Fruit fly (Drosophila melanogaster) whole organism, embryonic: Measurements from ENCODE around the gene cysu.

Source experiments
- Abd-B ChIP-seq: fragments of 200-800 bp; sonication (Bioruptor generic); optimal IDR thresholded peaks from 2 replicates; lab custom pipeline; 2018; ENCODE audit warnings: missing biosample characterization, mild to moderate bottlenecking, missing genetic modification characterization, moderate library complexity
- Aef1 ChIP-seq: fragments of 200-800 bp; sonication (Bioruptor generic); IDR thresholded peaks from 3 replicates; pipeline ENCODE4 v1.3.6; 2022; ENCODE audit warnings: missing biosample characterization, missing genetic modification characterization
- Asciz ChIP-seq: fragments of 200-800 bp; sonication (Bioruptor generic); optimal IDR thresholded peaks from 2 replicates; lab custom pipeline; 2017; ENCODE audit warnings: missing biosample characterization, mild to moderate bottlenecking, missing genetic modification characterization, missing genetic modification reagents
- Blimp-1 ChIP-seq: fragments of 200-800 bp; sonication (Bioruptor generic); optimal IDR thresholded peaks from 3 replicates; lab custom pipeline; 2018; ENCODE audit warnings: missing biosample characterization, missing genetic modification characterization, mild to moderate bottlenecking, moderate library complexity, missing genetic modification reagents
- CG10366 ChIP-seq: fragments of 200-800 bp; sonication (Bioruptor generic); IDR thresholded peaks from 2 replicates; pipeline ENCODE4 v1.3.6; 2022; ENCODE audit warnings: missing biosample characterization, missing genetic modification characterization
- CG11560 ChIP-seq: fragments of 200-800 bp; sonication (Bioruptor generic); IDR thresholded peaks from 3 replicates; pipeline ENCODE4 v1.3.6; 2022; ENCODE audit warnings: missing biosample characterization, missing genetic modification characterization
- CG12236 ChIP-seq: fragments of 200-800 bp; sonication (Bioruptor generic); optimal IDR thresholded peaks from 2 replicates; lab custom pipeline; 2016; ENCODE audit warnings: missing biosample characterization, missing genetic modification characterization
- CG13123 ChIP-seq: fragments of 200-800 bp; sonication (Bioruptor generic); optimal IDR thresholded peaks from 2 replicates; lab custom pipeline; 2016; ENCODE audit warnings: missing biosample characterization, missing genetic modification characterization
- CG17328 ChIP-seq: fragments of 200-800 bp; sonication (Bioruptor generic); IDR thresholded peaks from 2 replicates; pipeline ENCODE4 v1.3.6; 2022; ENCODE audit warnings: missing biosample characterization, missing genetic modification characterization
- CG17912 ChIP-seq: fragments of 200-800 bp; sonication (Bioruptor generic); optimal IDR thresholded peaks from 2 replicates; lab custom pipeline; 2018; ENCODE audit warnings: missing biosample characterization, mild to moderate bottlenecking, missing genetic modification characterization
- CG32532 ChIP-seq: fragments of 200-800 bp; sonication (Bioruptor generic); IDR thresholded peaks from 2 replicates; pipeline ENCODE4 v1.3.6; 2022; ENCODE audit warnings: missing biosample characterization, missing genetic modification characterization
- CG4282 ChIP-seq: fragments of 200-800 bp; sonication (Bioruptor generic); optimal IDR thresholded peaks from 2 replicates; lab custom pipeline; 2016; ENCODE audit warnings: missing biosample characterization, missing genetic modification characterization
- CG4328 ChIP-seq: fragments of 200-800 bp; sonication (Bioruptor generic); optimal IDR thresholded peaks from 3 replicates; lab custom pipeline; 2017; ENCODE audit warnings: missing biosample characterization, missing genetic modification reagents, missing genetic modification characterization
- CG4617 ChIP-seq: fragments of 200-800 bp; sonication (Bioruptor generic); optimal IDR thresholded peaks from 3 replicates; lab custom pipeline; 2016; ENCODE audit warnings: missing biosample characterization, missing genetic modification characterization, borderline replicate concordance
- CG4730 ChIP-seq: fragments of 200-800 bp; sonication (Bioruptor generic); IDR thresholded peaks from 2 replicates; pipeline ENCODE4 v1.3.6; 2022; ENCODE audit warnings: missing biosample characterization, missing genetic modification characterization
- CG4854 ChIP-seq: fragments of 200-800 bp; sonication (Bioruptor generic); optimal IDR thresholded peaks from 2 replicates; lab custom pipeline; 2016; ENCODE audit warnings: missing biosample characterization, missing genetic modification characterization, inconsistent platforms
- CG7987 ChIP-seq: fragments of 200-800 bp; sonication (Bioruptor generic); optimal IDR thresholded peaks from 2 replicates; lab custom pipeline; 2018; ENCODE audit warnings: missing biosample characterization, mild to moderate bottlenecking, missing genetic modification characterization, moderate library complexity
- CG8924 ChIP-seq: fragments of 200-800 bp; optimal IDR thresholded peaks from 3 replicates; lab custom pipeline; 2019; ENCODE audit warnings: missing biosample characterization, mild to moderate bottlenecking, missing genetic modification characterization, moderate library complexity
- CG9797 ChIP-seq: fragments of 200-800 bp; sonication (Bioruptor generic); optimal IDR thresholded peaks from 3 replicates; lab custom pipeline; 2018; ENCODE audit warnings: missing biosample characterization, mild to moderate bottlenecking, missing genetic modification characterization
- Dip2 ChIP-seq: fragments of 200-800 bp; sonication (Bioruptor generic); IDR thresholded peaks from 2 replicates; pipeline ENCODE4 v1.3.6; 2022; ENCODE audit warnings: missing biosample characterization, missing genetic modification characterization
- Dp ChIP-seq: fragments of 200-800 bp; sonication (Bioruptor generic); optimal IDR thresholded peaks from 2 replicates; lab custom pipeline; 2018; ENCODE audit warnings: missing biosample characterization, mild to moderate bottlenecking, missing genetic modification characterization, moderate library complexity
- Ets65A ChIP-seq: fragments of 200-800 bp; sonication (Bioruptor generic); peaks from one replicate; lab custom pipeline; 2016; ENCODE audit warnings: missing biosample characterization, missing genetic modification characterization
- Fer2 ChIP-seq: fragments of 200-800 bp; sonication (Bioruptor generic); optimal IDR thresholded peaks from 2 replicates; lab custom pipeline; 2018; ENCODE audit warnings: missing biosample characterization, mild to moderate bottlenecking, missing genetic modification characterization, moderate library complexity
- GATAe ChIP-seq: fragments of 200-800 bp; sonication (Bioruptor generic); conservative IDR thresholded peaks from 2 replicates; pipeline ENCODE4 v1.3.6; 2022; ENCODE audit warnings: missing biosample characterization, missing genetic modification characterization
- Hmr ChIP-seq: fragments of 200-800 bp; sonication (Bioruptor generic); optimal IDR thresholded peaks from 3 replicates; lab custom pipeline; 2017; ENCODE audit warnings: mild to moderate bottlenecking, missing biosample characterization, missing genetic modification reagents, missing genetic modification characterization
- NC2β ChIP-seq: fragments of 200-800 bp; sonication (Bioruptor generic); optimal IDR thresholded peaks from 2 replicates; lab custom pipeline; 2016; ENCODE audit warnings: missing biosample characterization, missing genetic modification characterization
- Oli ChIP-seq: fragments of 200-800 bp; sonication (Bioruptor generic); optimal IDR thresholded peaks from 2 replicates; lab custom pipeline; 2018; ENCODE audit warnings: missing biosample characterization, mild to moderate bottlenecking, missing genetic modification characterization, moderate library complexity
- Sry-δ ChIP-seq: fragments of 200-800 bp; sonication (Bioruptor generic); optimal IDR thresholded peaks from 2 replicates; lab custom pipeline; 2016; ENCODE audit warnings: missing biosample characterization, missing genetic modification characterization
- bbx ChIP-seq: fragments of 200-800 bp; sonication (Bioruptor generic); IDR thresholded peaks from 2 replicates; pipeline ENCODE4 v1.3.6; 2022; ENCODE audit warnings: missing biosample characterization, missing genetic modification characterization; ENCODE audit not compliant: partially characterized antibody
- bsh ChIP-seq, 2 experiments: fragments of 200-800 bp; sonication (Bioruptor generic); optimal IDR thresholded peaks; 2 replicates each; lab custom pipeline; 2017 to 2018; ENCODE audit warnings: mild to moderate bottlenecking in 2 of 2, missing biosample characterization in 2 of 2, missing genetic modification characterization in 2 of 2, moderate library complexity in 1 of 2
- cas ChIP-seq: fragments of 200-800 bp; sonication (Bioruptor generic); IDR thresholded peaks from 2 replicates; pipeline ENCODE4 v1.3.6; 2022; ENCODE audit warnings: missing biosample characterization, missing genetic modification characterization
- caup ChIP-seq: fragments of 200-800 bp; sonication (Bioruptor generic); optimal IDR thresholded peaks from 3 replicates; lab custom pipeline; 2017; ENCODE audit warnings: missing biosample characterization, mild to moderate bottlenecking, missing genetic modification characterization, moderate library complexity; ENCODE audit not compliant: severe bottlenecking
- dysf ChIP-seq: fragments of 200-800 bp; sonication (Bioruptor generic); IDR thresholded peaks from 3 replicates; pipeline ENCODE4 v1.3.6; 2022; ENCODE audit warnings: missing biosample characterization, missing genetic modification characterization
- ewg ChIP-seq: fragments of 200-800 bp; sonication (Bioruptor generic); optimal IDR thresholded peaks from 3 replicates; lab custom pipeline; 2017; ENCODE audit warnings: mild to moderate bottlenecking, missing biosample characterization, missing genetic modification reagents, missing genetic modification characterization
- gt ChIP-seq: fragments of 200-800 bp; sonication (Bioruptor generic); IDR thresholded peaks from 2 replicates; pipeline ENCODE4 v1.3.6; 2022; ENCODE audit warnings: missing biosample characterization, missing genetic modification characterization
- ken ChIP-seq: fragments of 200-800 bp; sonication (Bioruptor generic); IDR thresholded peaks from 3 replicates; pipeline ENCODE4 v1.3.6; 2022; ENCODE audit warnings: missing biosample characterization, missing genetic modification characterization
- lab ChIP-seq: fragments of 200-800 bp; sonication (Bioruptor generic); optimal IDR thresholded peaks from 3 replicates; lab custom pipeline; 2017; ENCODE audit warnings: missing biosample characterization, missing genetic modification characterization, mild to moderate bottlenecking, moderate library complexity, missing genetic modification reagents
- lbe ChIP-seq: fragments of 200-800 bp; sonication (Bioruptor generic); optimal IDR thresholded peaks from 2 replicates; lab custom pipeline; 2016; ENCODE audit warnings: missing biosample characterization, mild to moderate bottlenecking, missing genetic modification characterization
- maf-S ChIP-seq: fragments of 200-800 bp; sonication (Bioruptor generic); optimal IDR thresholded peaks from 2 replicates; lab custom pipeline; 2016; ENCODE audit warnings: missing biosample characterization, missing genetic modification characterization
- nerfin-2 ChIP-seq: fragments of 200-800 bp; sonication (Bioruptor generic); IDR thresholded peaks from 2 replicates; pipeline ENCODE4 v1.3.6; 2022; ENCODE audit warnings: missing biosample characterization, missing genetic modification characterization; ENCODE audit not compliant: partially characterized antibody
- nom ChIP-seq: fragments of 200-800 bp; sonication (Bioruptor generic); optimal IDR thresholded peaks from 2 replicates; lab custom pipeline; 2017; ENCODE audit warnings: missing biosample characterization, missing genetic modification characterization, mild to moderate bottlenecking, moderate library complexity, missing genetic modification reagents
- pho ChIP-seq: fragments of 200-800 bp; sonication (Bioruptor generic); optimal IDR thresholded peaks from 2 replicates; lab custom pipeline; 2016; ENCODE audit warnings: missing biosample characterization, missing genetic modification characterization
- psq ChIP-seq: fragments of 200-800 bp; sonication (Bioruptor generic); optimal IDR thresholded peaks from 2 replicates; lab custom pipeline; 2017; ENCODE audit warnings: missing biosample characterization, missing genetic modification characterization
- pzg ChIP-seq: fragments of 200-800 bp; sonication (Bioruptor generic); optimal IDR thresholded peaks from 3 replicates; lab custom pipeline; 2018; ENCODE audit warnings: missing biosample characterization, mild to moderate bottlenecking, missing genetic modification characterization, moderate library complexity
- rib ChIP-seq: fragments of 200-800 bp; sonication (Bioruptor generic); IDR thresholded peaks from 2 replicates; pipeline ENCODE4 v1.3.6; 2022; ENCODE audit warnings: missing biosample characterization, missing genetic modification characterization
- salm ChIP-seq: fragments of 200-800 bp; sonication (Bioruptor generic); optimal IDR thresholded peaks from 2 replicates; lab custom pipeline; 2018; ENCODE audit warnings: missing biosample characterization, mild to moderate bottlenecking, missing genetic modification characterization
- sima ChIP-seq: fragments of 200-800 bp; sonication (Bioruptor generic); optimal IDR thresholded peaks from 2 replicates; lab custom pipeline; 2016; ENCODE audit warnings: missing biosample characterization, missing genetic modification characterization
- ttk ChIP-seq: fragments of 200-800 bp; sonication (Bioruptor generic); IDR thresholded peaks from 2 replicates; pipeline ENCODE4 v2.1.2; 2022; ENCODE audit warnings: missing biosample characterization, missing genetic modification characterization
- tx ChIP-seq: fragments of 200-800 bp; sonication (Bioruptor generic); optimal IDR thresholded peaks from 2 replicates; lab custom pipeline; 2016; ENCODE audit warnings: missing biosample characterization, missing genetic modification characterization
- zen ChIP-seq: fragments of 200-800 bp; sonication (Bioruptor generic); optimal IDR thresholded peaks from 3 replicates; lab custom pipeline; 2018; ENCODE audit warnings: missing biosample characterization, mild to moderate bottlenecking, missing genetic modification characterization, moderate library complexity

Gene cysu

dm6 chr3R:17401289-17401752 lies 24.2 kb upstream of the cysu start (continued):
- TF ChIP-seq psq (GFP tag; lab: Kevin White, UChicago): no peak
- TF ChIP-seq CG10366 (GFP tag; lab: Robert Waterston, UW): no peak; the same call in 1 of the 2 replicates
- no peak for TF ChIP-seq CG13123 (GFP tag; lab: Kevin White, UChicago)
- TF ChIP-seq CG17912 (GFP tag; lab: Kevin White, UChicago): no peak
- TF ChIP-seq Dip2: no peak
- TF ChIP-seq caup: peak; percentile 11
- TF ChIP-seq salm (tag; lab: Kevin White, UChicago): no peak
- no peak for TF ChIP-seq Ets65A (GFP tag; lab: Kevin White, UChicago)
- peak; percentile 14; the same call in 1 of the 2 replicates for TF ChIP-seq GATAe (GFP tag; lab: Robert Waterston, UW)
- peak; percentile 71 for TF ChIP-seq pho (GFP tag; lab: Kevin White, UChicago)
- TF ChIP-seq Asciz (GFP tag; lab: Kevin White, UChicago): no peak
- peak; percentile 79 for TF ChIP-seq CG4617 (GFP tag; lab: Kevin White, UChicago)
- no peak for TF ChIP-seq Blimp-1
- no peak for TF ChIP-seq nom (GFP tag; lab: Kevin White, UChicago)
- peak; percentile 46 for TF ChIP-seq CG4282 (GFP tag; lab: Kevin White, UChicago)
- TF ChIP-seq maf-S: peak; percentile 56
- TF ChIP-seq CG4328 (GFP tag; lab: Kevin White, UChicago): no peak
- TF ChIP-seq CG8924 (tag; lab: Kevin White, UChicago): peak; percentile 66
- TF ChIP-seq lab (GFP tag; lab: Kevin White, UChicago): peak; percentile 13
- TF ChIP-seq Abd-B (GFP tag; lab: Kevin White, UChicago): no peak
- no peak for TF ChIP-seq CG7987
- peak; percentile 71 for TF ChIP-seq Hmr (GFP tag; lab: Kevin White, UChicago)
- peak; percentile 26 for TF ChIP-seq NC2β (GFP tag; lab: Kevin White, UChicago)
- no peak for TF ChIP-seq sima
- peak; percentile 8 for TF ChIP-seq CG12236 (GFP tag; lab: Kevin White, UChicago)
- peak; percentile 55 for TF ChIP-seq Oli (tag; lab: Kevin White, UChicago)
- peak; percentile 38 for TF ChIP-seq zen (tag; lab: Kevin White, UChicago)
- no peak for TF ChIP-seq CG4730 (GFP tag; lab: Robert Waterston, UW)
- TF ChIP-seq cas (GFP tag; lab: Robert Waterston, UW): 0 out of 2 replicates have a peak, but pooled peaks have one; percentile 31
- TF ChIP-seq dysf (GFP tag; lab: Robert Waterston, UW): 0 out of 3 replicates have a peak, but pooled peaks have one; percentile 24
- TF ChIP-seq ttk (GFP tag; lab: Robert Waterston, UW): no peak
- no peak for TF ChIP-seq gt (GFP tag; lab: Robert Waterston, UW)
- peak; percentile 91 for TF ChIP-seq Sry-δ (GFP tag; lab: Kevin White, UChicago)
- TF ChIP-seq CG4854 (GFP tag; lab: Kevin White, UChicago): no peak
- TF ChIP-seq Aef1 (GFP tag; lab: Robert Waterston, UW): 0 out of 3 replicates have a peak, but pooled peaks have one; percentile 27
- TF ChIP-seq CG32532 (GFP tag; lab: Robert Waterston, UW): peak; percentile 76
- TF ChIP-seq Fer2 (tag; lab: Kevin White, UChicago): peak; percentile 16
- TF ChIP-seq nerfin-2 (GFP tag; lab: Robert Waterston, UW): peak; percentile 75
- peak in 1 of 2 experiments; percentile 12 for TF ChIP-seq bsh (GFP tag; optimal IDR thresholded peaks at IDR 0.05; lab: Kevin White, UChicago)
- 0 out of 2 replicates have a peak, but pooled peaks have one; percentile 22 for TF ChIP-seq CG17328 (GFP tag; lab: Robert Waterston, UW)
- no peak for TF ChIP-seq CG9797 (GFP tag; lab: Kevin White, UChicago)
- no peak for TF ChIP-seq ken (GFP tag; lab: Robert Waterston, UW)
- TF ChIP-seq pzg (GFP tag; lab: Kevin White, UChicago): peak; percentile 63
- TF ChIP-seq ewg (GFP tag; lab: Kevin White, UChicago): peak; percentile 16
- TF ChIP-seq rib: peak; percentile 69
- TF ChIP-seq tx (GFP tag; lab: Kevin White, UChicago): peak; percentile 44
- peak; percentile 3 for TF ChIP-seq lbe (GFP tag; lab: Kevin White, UChicago)
- peak; percentile 57 for TF ChIP-seq Dp
- TF ChIP-seq bbx (GFP tag; lab: Robert Waterston, UW): peak; percentile 82
- no peak for TF ChIP-seq CG11560
